Worm (Caenorhabditis elegans) whole organism, mixed stage, embryonic: ENCODE data around the gene rpl-28.

Experiments used
- ces-1 ChIP-seq: fragments of 150-350 bp; optimal IDR thresholded peaks from 2 replicates; lab custom pipeline; 2014; ENCODE audit warnings: missing biosample characterization, missing genetic modification reagents, missing genetic modification characterization
- cnd-1 ChIP-seq: fragments of 200-800 bp; sonication (Bioruptor generic); optimal IDR thresholded peaks from 2 replicates; lab custom pipeline; 2018; ENCODE audit warnings: mild to moderate bottlenecking, missing genetic modification characterization, missing compliant biosample characterization
- lsy-2 ChIP-seq: fragments of 150-350 bp; optimal IDR thresholded peaks from 2 replicates; lab custom pipeline; 2014; ENCODE audit warnings: missing biosample characterization, missing genetic modification characterization
- nhr-237 ChIP-seq: fragments of 150-350 bp; optimal IDR thresholded peaks from 2 replicates; lab custom pipeline; 2014; ENCODE audit warnings: missing biosample characterization, missing genetic modification characterization
- nhr-76 ChIP-seq: sonication (generic microtip); optimal IDR thresholded peaks from 2 replicates; lab custom pipeline; 2017; ENCODE audit warnings: missing biosample characterization, missing genetic modification characterization

DNA sequence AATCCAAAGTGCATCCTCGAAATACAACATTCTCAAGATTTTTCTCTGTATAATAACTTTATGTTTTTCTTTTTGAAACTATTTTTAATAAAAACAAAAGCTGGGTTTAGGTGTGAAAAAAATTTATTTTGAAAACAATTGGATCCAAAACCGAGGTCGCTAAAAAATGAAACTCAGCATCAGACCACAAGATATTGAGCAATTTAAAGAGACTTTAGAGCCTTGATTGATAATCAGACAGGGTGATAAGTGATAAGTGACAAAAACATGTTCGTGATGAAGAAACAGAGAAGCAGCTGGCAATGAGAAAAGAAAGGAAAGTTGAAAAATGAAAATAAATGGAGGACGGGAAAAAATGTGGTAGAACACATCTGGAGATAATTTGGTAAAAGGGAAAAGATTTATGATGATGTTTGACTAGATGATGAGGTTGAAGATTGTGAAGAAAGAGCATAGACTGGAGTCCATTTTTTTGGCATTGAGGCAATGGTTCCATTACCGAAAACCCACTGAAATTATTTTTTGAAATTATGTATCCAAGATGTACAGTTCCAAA, 23.7 kb upstream of the rpl-28 start, which contains the start of gene C15C8.6:
- no peak for TF ChIP-seq nhr-237 (tag; lab: Kevin White, UChicago)
- TF ChIP-seq cnd-1 (tag; lab: Kevin White, UChicago): no peak
- no peak for TF ChIP-seq ces-1 (GFP tag; lab: Kevin White, UChicago)
- TF ChIP-seq lsy-2 (tag; lab: Kevin White, UChicago): no peak
- TF ChIP-seq nhr-76: no peak
